Worm (Caenorhabditis elegans): ENCODE results near the gene K02C4.2.
A peak's percentile ranks its signal among the peaks of the same experiment; 100 is the strongest.

The K02C4.2 gene

DNA sequence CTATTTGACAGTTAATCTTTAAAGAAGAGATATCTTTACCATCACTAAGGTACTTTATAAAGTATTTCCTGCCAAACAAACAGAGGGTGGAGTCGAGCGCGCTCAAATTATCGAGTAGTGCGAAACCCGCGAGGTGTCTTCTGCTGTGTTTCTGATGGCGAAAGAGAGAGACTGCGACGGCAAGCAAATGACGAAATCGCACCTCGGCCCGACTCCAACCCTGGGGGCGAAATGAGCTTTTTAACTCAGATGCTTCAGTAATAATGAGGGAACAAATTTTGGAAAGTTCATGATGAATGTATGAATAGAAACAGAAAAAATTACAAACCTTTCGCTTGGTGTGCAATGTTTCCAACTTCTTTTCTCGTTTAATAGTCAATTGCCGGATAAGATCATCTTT lies 16.0 kb downstream of the K02C4.2 start:
- TF ChIP-seq him-1 (tag; optimal IDR thresholded peaks at IDR 0.05) (no peak), W03F9.2 (tag; optimal IDR thresholded peaks at IDR 0.05) (peak; percentile 41)

DNA sequence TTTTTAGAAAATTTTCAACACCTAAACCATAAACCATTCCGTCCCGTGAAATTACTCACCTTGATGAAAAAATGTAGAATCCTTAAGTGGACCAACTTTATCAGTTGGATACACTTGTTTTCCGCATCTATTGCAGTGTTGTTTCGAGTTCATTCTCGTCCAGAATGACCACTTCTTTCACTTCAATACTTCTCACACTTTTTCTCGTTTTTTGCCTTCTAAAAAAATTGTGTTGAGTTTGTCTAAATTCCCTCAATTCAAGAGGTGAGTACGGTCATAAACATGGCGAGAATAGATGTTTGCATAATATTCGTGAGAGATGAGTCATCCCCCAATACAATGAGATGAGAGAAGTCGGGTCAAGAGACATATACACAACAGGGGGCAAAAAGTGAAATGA lies 17.0 kb downstream of the K02C4.2 start, which contains the start of gene ltd-1:
ltd-1 (minus strand) TSS at position 218 of the 400 bp plus-strand sequence.
- no peak for TF ChIP-seq W03F9.2 (tag; optimal IDR thresholded peaks at IDR 0.05)
- no peak for TF ChIP-seq dao-5 (tag; optimal IDR thresholded peaks at IDR 0.05)
- TF ChIP-seq him-1 (tag; optimal IDR thresholded peaks at IDR 0.05), result no peak

DNA sequence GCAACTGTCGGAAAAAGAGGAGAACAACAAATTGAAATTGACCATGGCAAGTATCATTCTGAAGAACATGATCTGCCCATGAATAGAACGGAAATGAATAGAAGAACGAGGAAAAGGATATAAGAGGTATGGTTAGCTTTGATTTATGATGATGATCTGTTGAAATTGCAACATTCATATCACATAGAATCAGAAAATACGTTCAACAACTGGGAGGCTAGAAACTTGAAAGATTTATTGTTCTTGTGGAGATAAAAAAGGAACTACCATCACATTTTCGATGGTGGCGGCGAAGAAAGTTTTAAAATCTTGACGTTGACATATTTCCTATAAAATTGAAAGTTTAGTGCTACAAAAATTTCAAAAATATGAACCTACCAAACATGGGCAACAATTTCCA lies 17.7 kb downstream of the K02C4.2 start:
- TF ChIP-seq W03F9.2 (tag; optimal IDR thresholded peaks at IDR 0.05) (no peak), him-1 (tag; optimal IDR thresholded peaks at IDR 0.05) (no peak), dao-5 (tag; optimal IDR thresholded peaks at IDR 0.05) (no peak)

DNA sequence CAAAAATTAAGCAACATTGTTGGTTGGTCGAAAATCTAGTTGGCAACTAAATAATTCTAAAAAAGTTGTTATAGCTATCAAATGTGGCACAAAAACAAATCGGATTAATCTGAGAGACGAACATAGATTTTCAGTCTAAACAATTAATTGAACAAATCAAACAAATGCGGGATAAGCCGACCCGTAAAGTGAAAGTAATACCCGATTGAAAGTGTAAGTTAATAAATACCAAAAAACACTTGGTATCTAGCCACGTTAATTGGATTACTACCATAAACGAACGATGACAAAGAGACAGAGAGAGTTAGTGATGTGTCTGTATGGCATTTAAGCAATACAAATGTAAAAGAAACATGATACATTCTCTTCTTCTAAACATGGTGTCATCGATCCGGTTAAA lies 18.4 kb downstream of the K02C4.2 start:
- TF ChIP-seq him-1 (tag; optimal IDR thresholded peaks at IDR 0.05) (no peak), W03F9.2 (tag; optimal IDR thresholded peaks at IDR 0.05) (no peak), dao-5 (tag; optimal IDR thresholded peaks at IDR 0.05) (no peak)

DNA sequence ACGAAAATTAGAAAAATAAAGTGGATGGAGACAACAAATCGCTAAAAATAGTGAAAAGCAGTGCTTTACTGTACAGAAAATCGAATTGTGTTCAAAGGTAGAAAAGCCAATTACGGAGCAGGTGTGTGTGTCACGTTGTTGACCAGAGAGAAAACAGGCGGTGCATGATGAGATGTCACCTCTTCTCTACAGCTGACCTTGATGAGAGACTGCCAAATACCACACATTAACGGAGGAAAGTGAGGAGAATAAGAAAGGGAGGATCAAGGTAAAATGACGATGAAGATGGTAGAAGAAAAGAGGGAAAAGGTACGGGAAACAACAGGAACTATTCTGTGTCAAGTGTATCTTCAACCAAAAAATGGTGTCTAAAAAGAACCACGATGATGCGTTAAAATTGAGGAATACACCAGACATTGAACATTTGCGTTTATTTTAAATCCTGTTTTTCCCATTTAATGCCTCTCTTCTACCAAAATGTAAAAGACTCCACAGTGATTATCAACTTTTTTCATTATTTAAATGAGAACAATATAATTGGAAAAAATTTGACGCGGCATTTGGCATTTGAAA lies 23.7 kb downstream of the K02C4.2 start:
- TF ChIP-seq him-1 (tag; optimal IDR thresholded peaks at IDR 0.05) (no peak), dao-5 (tag; optimal IDR thresholded peaks at IDR 0.05) (no peak), W03F9.2 (tag; optimal IDR thresholded peaks at IDR 0.05) (no peak)

DNA sequence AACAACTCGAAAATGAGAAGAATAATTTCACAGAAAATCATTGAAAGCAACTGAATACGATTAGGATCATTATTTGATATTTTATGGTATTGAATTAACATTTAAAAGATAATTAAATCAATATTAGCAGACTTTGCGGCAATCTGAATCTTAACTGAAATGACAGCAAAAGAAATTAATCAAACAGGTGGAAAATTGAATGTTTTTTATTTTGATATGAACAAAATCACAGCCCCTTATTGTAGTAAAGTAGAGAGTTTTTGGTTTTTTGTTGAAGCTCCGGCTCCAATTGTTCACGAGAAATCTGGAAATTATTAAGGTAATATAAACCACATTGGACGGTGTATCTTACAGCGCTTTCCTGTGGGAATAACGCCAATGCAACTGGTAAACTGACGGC lies 26.5 kb downstream of the K02C4.2 start, which contains the start of gene sre-2:
sre-2 (minus strand) TSS at position 101 of the 400 bp plus-strand sequence.
- TF ChIP-seq W03F9.2 (tag; optimal IDR thresholded peaks at IDR 0.05) (no peak), him-1 (tag; optimal IDR thresholded peaks at IDR 0.05) (no peak), dao-5 (tag; optimal IDR thresholded peaks at IDR 0.05) (no peak)

DNA sequence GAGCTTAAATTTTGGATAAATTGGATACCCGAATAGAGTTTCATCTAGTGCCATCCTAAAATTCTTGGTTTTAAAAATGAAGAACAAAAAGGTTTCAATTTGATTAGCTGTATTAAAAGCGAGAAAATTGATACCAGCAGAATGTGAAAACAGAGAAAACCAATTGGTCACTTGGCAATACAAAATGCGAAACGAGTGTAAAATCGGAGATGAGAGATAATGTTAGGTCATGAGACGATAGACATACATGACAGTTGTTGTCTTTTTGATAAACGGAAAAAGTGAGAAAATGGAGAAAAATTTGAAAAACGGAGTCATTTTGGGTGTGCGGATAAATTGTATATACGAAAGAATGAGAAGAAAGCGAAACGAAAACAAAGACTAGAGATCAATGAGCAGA lies 29.4 kb downstream of the K02C4.2 start, which contains the start of gene sfxn-5:
sfxn-5 (minus strand) TSS at position 55 of the 400 bp plus-strand sequence.
- TF ChIP-seq dao-5 (tag; optimal IDR thresholded peaks at IDR 0.05), result no peak
- no peak for TF ChIP-seq W03F9.2 (tag; optimal IDR thresholded peaks at IDR 0.05)
- no peak for TF ChIP-seq him-1 (tag; optimal IDR thresholded peaks at IDR 0.05)

DNA sequence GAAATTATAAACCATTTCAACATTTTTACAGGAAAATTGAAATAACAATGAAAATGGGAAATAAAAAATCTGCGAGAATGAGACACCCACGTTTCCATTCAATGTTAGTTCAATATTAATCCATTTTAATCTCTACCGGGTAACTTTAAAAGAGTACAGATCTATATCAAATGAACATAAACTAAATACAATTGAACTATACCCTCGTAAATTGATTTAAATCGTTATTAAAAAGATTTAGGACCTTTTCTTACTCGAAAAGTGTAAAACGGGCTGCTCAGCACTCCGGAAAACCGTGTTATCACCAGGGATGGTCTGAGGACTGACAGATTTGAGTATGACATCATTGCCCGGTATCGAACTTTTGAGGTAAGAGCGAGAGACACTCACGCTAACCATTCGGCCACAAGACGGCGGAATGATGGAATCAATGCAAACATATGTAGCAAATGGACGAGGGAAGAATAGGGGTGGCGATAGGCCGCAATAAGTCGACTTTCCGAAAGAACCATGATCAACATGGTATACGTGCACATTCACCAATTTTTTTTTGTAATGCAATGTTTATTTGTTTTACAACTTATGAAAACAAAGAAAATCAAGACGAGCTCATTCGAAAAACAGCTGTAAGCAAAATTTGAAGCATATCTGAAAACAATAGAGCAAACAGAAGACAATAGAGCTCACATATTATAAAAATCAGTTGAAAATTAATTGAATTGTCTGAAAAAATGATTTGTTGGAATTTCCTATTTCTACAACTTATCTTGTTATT lies 31.5 kb downstream of the K02C4.2 start, which contains the start of the genes chst-1 and C41C4.9:
chst-1 (minus strand) TSS at position 51 of the 775 bp plus-strand sequence.
C41C4.9 (plus strand) TSS at position 725 of the 775 bp plus-strand sequence.
- TF ChIP-seq W03F9.2 (tag; optimal IDR thresholded peaks at IDR 0.05) (no peak), him-1 (tag; optimal IDR thresholded peaks at IDR 0.05) (peak; percentile 19), dao-5 (tag; optimal IDR thresholded peaks at IDR 0.05) (peak; percentile 90)

DNA sequence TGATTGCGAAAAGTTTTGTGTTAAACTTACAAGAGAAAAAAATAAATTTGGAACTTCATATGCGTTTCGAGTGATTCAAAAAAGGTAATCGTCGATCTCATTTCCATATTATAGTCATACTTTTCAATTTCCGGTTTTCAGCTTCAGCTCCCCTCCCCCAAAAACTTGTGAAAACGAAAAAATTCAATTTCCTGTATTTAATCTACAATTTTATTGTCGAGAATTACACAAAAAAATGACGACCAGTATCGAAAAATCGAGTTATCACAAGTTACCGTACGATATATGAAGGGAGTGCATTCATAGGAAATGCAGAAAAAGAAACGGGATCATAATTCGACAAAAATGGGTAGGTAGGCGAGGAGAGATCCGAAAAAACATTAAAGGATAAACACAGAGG lies 36.5 kb downstream of the K02C4.2 start, which contains the start of gene lron-4:
lron-4 (minus strand) TSS at position 101 of the 400 bp plus-strand sequence.
- TF ChIP-seq him-1 (tag; optimal IDR thresholded peaks at IDR 0.05) (no peak), dao-5 (tag; optimal IDR thresholded peaks at IDR 0.05) (no peak), W03F9.2 (tag; optimal IDR thresholded peaks at IDR 0.05) (no peak)

DNA sequence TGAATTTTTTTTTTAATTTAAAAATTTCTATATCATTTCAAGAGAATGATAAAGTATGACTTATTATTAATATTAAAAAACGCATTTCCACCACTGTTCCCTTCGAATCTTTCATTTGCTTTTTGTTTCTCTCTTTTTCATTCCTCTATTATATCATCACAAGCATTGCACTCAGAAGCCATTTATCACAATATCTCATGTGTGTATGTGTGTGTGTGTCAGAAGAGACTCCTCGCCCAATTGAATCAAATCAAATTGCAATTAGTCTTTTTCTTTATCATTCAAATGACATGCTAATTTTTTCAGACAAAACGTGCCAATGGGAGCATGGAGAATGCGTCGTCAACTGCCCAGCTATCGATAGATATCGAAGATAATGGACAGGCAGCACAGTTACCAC lies 40.6 kb downstream of the K02C4.2 start, which contains the start of gene unc-105:
unc-105 (plus strand) TSS at position 301 of the 400 bp plus-strand sequence.
- TF ChIP-seq W03F9.2 (tag; optimal IDR thresholded peaks at IDR 0.05), result no peak
- no peak for TF ChIP-seq dao-5 (tag; optimal IDR thresholded peaks at IDR 0.05)
- TF ChIP-seq him-1 (tag; optimal IDR thresholded peaks at IDR 0.05), result no peak

DNA sequence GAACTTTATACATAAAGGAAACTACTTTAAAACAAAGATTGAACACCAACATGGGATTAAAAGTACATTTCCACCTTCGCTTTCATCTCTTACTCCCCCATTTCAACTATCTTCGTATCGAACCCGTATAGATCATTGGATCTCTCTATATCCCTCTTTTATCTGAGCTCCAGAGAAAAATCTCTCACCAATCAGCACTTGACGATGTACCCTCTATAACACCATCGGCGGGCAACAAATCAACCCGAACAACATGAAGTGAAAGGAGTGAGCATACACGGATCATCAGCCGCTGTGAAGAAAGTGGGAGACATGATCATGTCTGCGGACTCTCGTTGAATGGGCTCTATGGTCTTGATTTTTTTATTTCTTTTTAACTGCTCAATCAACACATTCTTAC lies 41.9 kb downstream of the K02C4.2 start:
- TF ChIP-seq him-1 (tag; optimal IDR thresholded peaks at IDR 0.05), result no peak

DNA sequence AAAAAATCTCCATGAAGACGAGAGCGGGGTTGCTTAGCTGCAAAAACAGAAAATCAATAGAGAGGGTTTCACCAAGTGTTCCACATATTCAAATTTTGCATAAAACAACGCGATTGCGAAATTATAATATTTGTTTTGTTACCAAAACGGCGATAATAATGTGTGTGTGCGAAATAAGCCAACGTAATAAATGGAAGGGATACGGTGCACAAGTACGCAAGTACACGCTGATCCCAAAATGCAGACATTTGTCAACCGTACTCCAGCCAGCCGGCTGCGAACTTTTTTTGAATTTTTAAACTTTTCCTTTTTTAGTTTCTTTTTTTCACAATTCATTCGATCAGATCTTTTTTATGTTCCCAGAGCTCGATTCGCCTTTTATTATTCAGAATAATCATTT lies 49.3 kb downstream of the K02C4.2 start, which contains the start of gene ire-1:
ire-1 (minus strand) TSS at position 44 of the 400 bp plus-strand sequence.
- TF ChIP-seq dao-5 (tag; optimal IDR thresholded peaks at IDR 0.05) (no peak), W03F9.2 (tag; optimal IDR thresholded peaks at IDR 0.05) (peak; percentile 70)

DNA sequence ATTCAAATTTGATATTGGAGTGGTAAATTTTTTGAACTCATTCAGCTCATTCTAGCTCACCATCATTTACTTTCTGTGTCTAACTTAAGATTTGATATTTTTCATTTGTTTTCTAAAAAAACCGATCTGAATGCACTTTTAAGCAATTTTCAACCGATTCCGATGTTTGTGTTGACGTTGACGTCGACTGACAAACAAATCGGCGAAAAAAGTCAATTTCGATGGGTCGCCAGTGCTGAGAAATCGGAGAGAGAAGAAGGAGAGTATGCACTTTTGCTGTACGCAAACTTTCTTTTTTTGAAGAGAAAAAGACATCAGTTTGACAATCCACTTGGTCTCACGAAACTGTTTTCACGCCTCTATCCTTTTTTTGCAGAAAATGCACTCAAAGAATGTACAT lies 49.9 kb downstream of the K02C4.2 start:
- TF ChIP-seq him-1 (tag; optimal IDR thresholded peaks at IDR 0.05) (no peak), W03F9.2 (tag; optimal IDR thresholded peaks at IDR 0.05) (no peak), dao-5 (tag; optimal IDR thresholded peaks at IDR 0.05) (no peak)

DNA sequence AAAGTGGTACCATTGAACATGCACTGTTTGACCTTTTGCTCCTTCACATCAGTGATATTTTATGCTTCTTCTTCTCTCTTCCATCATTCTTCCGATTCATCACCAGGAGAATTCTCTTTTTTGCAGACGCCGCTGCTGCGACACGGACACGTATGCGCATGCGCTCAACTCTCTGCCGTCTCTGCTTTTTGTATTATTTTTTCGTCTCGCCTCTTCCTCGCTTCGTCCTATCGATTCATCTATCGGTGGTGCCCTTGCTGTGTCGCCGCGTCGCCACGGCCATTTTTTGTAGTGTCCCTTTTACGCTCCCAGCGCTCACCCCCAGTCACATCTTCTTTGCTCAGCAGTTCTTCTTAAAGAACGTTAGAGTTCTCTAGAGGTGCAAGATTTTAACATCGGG lies 50.6 kb downstream of the K02C4.2 start:
- TF ChIP-seq W03F9.2 (tag; optimal IDR thresholded peaks at IDR 0.05) (peak; percentile 49), dao-5 (tag; optimal IDR thresholded peaks at IDR 0.05) (no peak), him-1 (tag; optimal IDR thresholded peaks at IDR 0.05) (no peak)
